Fruit fly (Drosophila melanogaster) whole organism, prepupa: ENCODE measurements around the gene CG8051.

ENCODE experiments used
- CG16779 ChIP-seq: fragments of 200-800 bp; sonication (Bioruptor generic); optimal IDR thresholded peaks from 3 replicates; lab custom pipeline; 2017; ENCODE audit warnings: missing biosample characterization, mild to moderate bottlenecking, missing genetic modification characterization
- CG6808 ChIP-seq: fragments of 200-800 bp; sonication (Bioruptor generic); optimal IDR thresholded peaks from 3 replicates; lab custom pipeline; 2017; ENCODE audit warnings: missing biosample characterization, missing genetic modification characterization, mild to moderate bottlenecking, moderate library complexity, missing genetic modification reagents
- Sox102F ChIP-seq: fragments of 200-800 bp; sonication (Bioruptor generic); optimal IDR thresholded peaks from 2 replicates; lab custom pipeline; 2016; ENCODE audit warnings: missing biosample characterization, mild to moderate bottlenecking, missing genetic modification characterization
- dsx ChIP-seq: fragments of 200-800 bp; optimal IDR thresholded peaks from 3 replicates; lab custom pipeline; 2019; ENCODE audit warnings: missing biosample characterization, mild to moderate bottlenecking, missing genetic modification characterization, moderate library complexity; ENCODE audit not compliant: poor library complexity, severe bottlenecking

- TF ChIP-seq dsx (GFP tag; lab: Kevin White, UChicago) (no peak), CG16779 (tag; lab: Kevin White, UChicago) (no peak), Sox102F (GFP tag; lab: Kevin White, UChicago) (no peak), CG6808 (GFP tag; lab: Kevin White, UChicago) (no peak)
Measured at dm6 chrX:19280685-19281084, 27.0 kb downstream of the CG8051 start.
